Worm (Caenorhabditis elegans) whole organism, young adult: Measurements from ENCODE around the gene dyf-4.

Experiments
- attf-3 ChIP-seq: fragments of 200-800 bp; sonication (Bioruptor generic); conservative IDR thresholded peaks from 2 replicates; pipeline ENCODE4 v1.3.6; 2022; ENCODE audit warnings: missing genetic modification reagents, missing genetic modification characterization, missing compliant biosample characterization
- dpff-1 ChIP-seq: sonication (generic microtip); optimal IDR thresholded peaks from 2 replicates; lab custom pipeline; 2017; ENCODE audit warnings: mild to moderate bottlenecking, missing genetic modification characterization, missing compliant biosample characterization
- hlh-26 ChIP-seq: fragments of 200-800 bp; sonication (Bioruptor generic); conservative IDR thresholded peaks from 2 replicates; pipeline ENCODE4 v1.3.6; 2022; ENCODE audit warnings: missing genetic modification reagents, missing genetic modification characterization, missing compliant biosample characterization
- lir-1 ChIP-seq: fragments of 200-800 bp; sonication (Bioruptor generic); conservative IDR thresholded peaks from 2 replicates; pipeline ENCODE4 v1.3.6; 2022; ENCODE audit warnings: missing genetic modification reagents, missing genetic modification characterization, missing compliant biosample characterization
- nhr-120 ChIP-seq: fragments of 200-800 bp; sonication (Bioruptor generic); IDR thresholded peaks from 2 replicates; pipeline ENCODE4 v1.3.6; 2022; ENCODE audit warnings: missing genetic modification characterization, missing compliant biosample characterization

DNA sequence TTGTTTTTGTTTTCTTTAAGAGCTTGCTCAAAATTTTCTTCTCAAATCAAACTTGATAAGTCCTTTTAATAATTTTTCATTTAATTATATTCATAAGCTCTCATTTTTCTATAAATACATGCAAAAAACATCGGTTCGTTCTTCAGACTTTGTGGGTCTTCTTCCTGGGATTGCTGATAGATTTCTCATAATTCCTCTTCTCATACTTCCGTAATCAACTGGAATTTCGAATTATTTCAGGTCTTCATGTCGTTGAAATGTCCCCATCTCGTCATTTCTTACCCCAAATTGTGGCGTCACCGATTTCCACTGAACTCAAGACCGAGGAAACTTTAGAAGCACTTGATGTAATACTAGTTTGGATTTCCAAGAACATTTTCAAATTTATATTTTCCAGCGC, 39.4 kb upstream of the dyf-4 start:
- no peak for TF ChIP-seq lir-1 (GFP tag; lab: Robert Waterston, UW)
- no peak for TF ChIP-seq attf-3
- TF ChIP-seq hlh-26, result no peak
- no peak for TF ChIP-seq nhr-120 (GFP tag; lab: Robert Waterston, UW)
- TF ChIP-seq dpff-1, result no peak
